Worm (Caenorhabditis elegans) whole organism, late embryonic: ENCODE data around the gene cyp-34A1.
"Not testable (repeated sequence)": the region's sequence is repeated elsewhere in the genome, so short reads cannot be mapped to it uniquely, and the experiment has no call there.

Source experiments
- T23F11.4 ChIP-seq: fragments of 200-800 bp; sonication (Bioruptor generic); optimal IDR thresholded peaks from 2 replicates; lab custom pipeline; 2018; ENCODE audit warnings: mild to moderate bottlenecking, missing genetic modification characterization, missing compliant biosample characterization
- Y22D7AL.16 ChIP-seq: sonication (generic microtip); optimal IDR thresholded peaks from 2 replicates; lab custom pipeline; 2016; ENCODE audit warnings: missing genetic modification characterization, missing compliant biosample characterization
- ahr-1 ChIP-seq: sonication (generic microtip); optimal IDR thresholded peaks from 2 replicates; lab custom pipeline; 2016; ENCODE audit warnings: missing genetic modification characterization, missing compliant biosample characterization
- ceh-14 ChIP-seq: sonication (generic microtip); optimal IDR thresholded peaks from 2 replicates; lab custom pipeline; 2016; ENCODE audit warnings: missing genotype, missing genetic modification characterization, missing compliant biosample characterization
- ceh-19 ChIP-seq: fragments of 200-800 bp; sonication (Bioruptor generic); optimal IDR thresholded peaks from 2 replicates; lab custom pipeline; 2018; ENCODE audit warnings: mild to moderate bottlenecking, missing genetic modification characterization, missing compliant biosample characterization
- ceh-22 ChIP-seq: sonication (generic microtip); optimal IDR thresholded peaks from 2 replicates; lab custom pipeline; 2017; ENCODE audit warnings: missing biosample characterization, missing genetic modification characterization
- ceh-30 ChIP-seq: fragments of 150-350 bp; optimal IDR thresholded peaks from 2 replicates; lab custom pipeline; 2014; ENCODE audit warnings: missing biosample characterization, missing genetic modification characterization
- ceh-31 ChIP-seq: sonication (generic microtip); optimal IDR thresholded peaks from 2 replicates; lab custom pipeline; 2016; ENCODE audit warnings: missing genetic modification characterization, missing compliant biosample characterization
- ceh-34 ChIP-seq: sonication (generic microtip); optimal IDR thresholded peaks from 2 replicates; lab custom pipeline; 2016; ENCODE audit warnings: mild to moderate bottlenecking, missing genetic modification characterization, missing compliant biosample characterization
- ceh-45 ChIP-seq: fragments of 200-800 bp; sonication (Bioruptor generic); IDR thresholded peaks from 2 replicates; pipeline ENCODE4 v1.3.6; 2022; ENCODE audit warnings: missing genetic modification reagents, missing genetic modification characterization, missing compliant biosample characterization
- ceh-48 ChIP-seq: sonication (generic microtip); optimal IDR thresholded peaks from 2 replicates; lab custom pipeline; 2016; ENCODE audit warnings: missing genetic modification characterization, inconsistent platforms, missing compliant biosample characterization
- ceh-6 ChIP-seq: fragments of 200-800 bp; sonication (Bioruptor generic); optimal IDR thresholded peaks from 2 replicates; lab custom pipeline; 2018; ENCODE audit warnings: mild to moderate bottlenecking, missing genetic modification characterization, missing compliant biosample characterization
- che-1 ChIP-seq: sonication (generic microtip); optimal IDR thresholded peaks from 2 replicates; lab custom pipeline; 2016; ENCODE audit warnings: mild to moderate bottlenecking, missing genetic modification characterization, missing compliant biosample characterization
- dve-1 ChIP-seq: sonication (generic microtip); optimal IDR thresholded peaks from 2 replicates; lab custom pipeline; 2017; ENCODE audit warnings: antibody characterized with exemption, mild to moderate bottlenecking, missing genetic modification characterization, missing compliant biosample characterization
- ets-4 ChIP-seq: sonication (generic microtip); optimal IDR thresholded peaks from 2 replicates; lab custom pipeline; 2016; ENCODE audit warnings: missing genetic modification characterization, missing compliant biosample characterization
- fkh-6 ChIP-seq: sonication (generic microtip); optimal IDR thresholded peaks from 2 replicates; lab custom pipeline; 2016; ENCODE audit warnings: missing genetic modification characterization, missing compliant biosample characterization
- hlh-13 ChIP-seq: fragments of 200-800 bp; sonication (Bioruptor generic); optimal IDR thresholded peaks from 2 replicates; lab custom pipeline; 2018; ENCODE audit warnings: mild to moderate bottlenecking, missing genetic modification characterization, missing compliant biosample characterization
- hlh-30 ChIP-seq: sonication (generic microtip); optimal IDR thresholded peaks from 2 replicates; lab custom pipeline; 2017; ENCODE audit warnings: antibody characterized with exemption, missing genetic modification characterization, missing compliant biosample characterization; ENCODE audit not compliant: insufficient read depth
- hlh-6 ChIP-seq: sonication (generic microtip); optimal IDR thresholded peaks from 2 replicates; lab custom pipeline; 2016; ENCODE audit warnings: missing genotype, missing genetic modification characterization, missing compliant biosample characterization
- lim-6 ChIP-seq: sonication (generic microtip); optimal IDR thresholded peaks from 2 replicates; lab custom pipeline; 2016; ENCODE audit warnings: missing genetic modification characterization, missing compliant biosample characterization
- nfya-1 ChIP-seq: sonication (generic microtip); optimal IDR thresholded peaks from 2 replicates; lab custom pipeline; 2017; ENCODE audit warnings: missing genetic modification characterization, mild to moderate bottlenecking, missing compliant biosample characterization, antibody characterized with exemption, moderate library complexity
- odd-2 ChIP-seq: sonication (generic microtip); optimal IDR thresholded peaks from 2 replicates; lab custom pipeline; 2017; ENCODE audit warnings: antibody characterized with exemption, mild to moderate bottlenecking, missing genetic modification characterization, missing compliant biosample characterization
- pax-1 ChIP-seq: fragments of 150-350 bp; optimal IDR thresholded peaks from 2 replicates; lab custom pipeline; 2014; ENCODE audit warnings: missing biosample characterization, missing genetic modification characterization
- pqm-1 ChIP-seq: sonication (generic microtip); optimal IDR thresholded peaks from 2 replicates; lab custom pipeline; 2016; ENCODE audit warnings: missing genetic modification characterization, missing compliant biosample characterization
- ref-2 ChIP-seq: sonication (generic microtip); optimal IDR thresholded peaks from 2 replicates; lab custom pipeline; 2016; ENCODE audit warnings: missing genetic modification characterization, missing compliant biosample characterization
- rnt-1 ChIP-seq: sonication (generic microtip); optimal IDR thresholded peaks from 2 replicates; lab custom pipeline; 2016; ENCODE audit warnings: missing genetic modification characterization, missing compliant biosample characterization
- sdc-2 ChIP-seq: sonication (generic microtip); optimal IDR thresholded peaks from 2 replicates; lab custom pipeline; 2016; ENCODE audit warnings: missing genotype, missing genetic modification characterization, missing compliant biosample characterization
- sox-2 ChIP-seq: fragments of 200-800 bp; sonication (Bioruptor generic); IDR thresholded peaks from 2 replicates; pipeline ENCODE4 v1.3.6; 2022; ENCODE audit warnings: missing genetic modification reagents, missing genetic modification characterization, missing compliant biosample characterization
- syd-9 ChIP-seq: sonication (generic microtip); optimal IDR thresholded peaks from 2 replicates; lab custom pipeline; 2016; ENCODE audit warnings: mild to moderate bottlenecking, missing genetic modification characterization, moderate library complexity, missing compliant biosample characterization
- tbx-2 ChIP-seq: sonication (generic microtip); optimal IDR thresholded peaks from 2 replicates; lab custom pipeline; 2016; ENCODE audit warnings: missing genetic modification characterization, missing compliant biosample characterization
- tbx-7 ChIP-seq: sonication (generic microtip); optimal IDR thresholded peaks from 2 replicates; lab custom pipeline; 2016; ENCODE audit warnings: missing genotype, missing genetic modification characterization, missing compliant biosample characterization
- ttx-3 ChIP-seq: sonication (generic microtip); optimal IDR thresholded peaks from 2 replicates; lab custom pipeline; 2016; ENCODE audit warnings: missing genetic modification reagents, missing genetic modification characterization, missing compliant biosample characterization
- unc-3 ChIP-seq, 2 experiments: fragments of 200-800 bp in 1 of 2; sonication (Bioruptor generic) in 1 of 2; sonication (generic microtip) in 1 of 2; conservative IDR thresholded peaks in 1 of 2; optimal IDR thresholded peaks in 1 of 2; 2 replicates each; pipeline versions ENCODE4 v1.3.6 to Lab custom; 2016 to 2022; ENCODE audit warnings: missing compliant biosample characterization in 2 of 2, missing genetic modification characterization in 2 of 2, missing genetic modification reagents in 1 of 2
- unc-55 ChIP-seq: sonication (generic microtip); optimal IDR thresholded peaks from 2 replicates; lab custom pipeline; 2017; ENCODE audit warnings: missing biosample characterization, missing genetic modification reagents, missing genetic modification characterization
- unc-86 ChIP-seq: sonication (generic microtip); optimal IDR thresholded peaks from 2 replicates; lab custom pipeline; 2016; ENCODE audit warnings: missing genetic modification characterization, missing compliant biosample characterization

Gene cyp-34A1

ce11 chrV:15267405-15267804, 20.4 kb downstream of the cyp-34A1 start, which contains the start of gene T10H4.13:
Gene T10H4.13, minus strand, starts transcription at chrV:15267505.
- TF ChIP-seq Y22D7AL.16 (tag; lab: Kevin White, UChicago) (no peak), sox-2 (GFP tag; lab: Robert Waterston, UW) (no peak), ahr-1 (tag; lab: Kevin White, UChicago) (no peak), che-1 (tag; lab: Kevin White, UChicago) (no peak), sdc-2 (tag; lab: Kevin White, UChicago) (no peak), ceh-22 (tag; lab: Kevin White, UChicago) (no peak), rnt-1 (tag; lab: Kevin White, UChicago) (no peak), pqm-1 (no peak), tbx-2 (tag; lab: Kevin White, UChicago) (no peak), ceh-31 (tag; lab: Kevin White, UChicago) (no peak)
- TF ChIP-seq, all 69 proteins: peak for 0

DNA sequence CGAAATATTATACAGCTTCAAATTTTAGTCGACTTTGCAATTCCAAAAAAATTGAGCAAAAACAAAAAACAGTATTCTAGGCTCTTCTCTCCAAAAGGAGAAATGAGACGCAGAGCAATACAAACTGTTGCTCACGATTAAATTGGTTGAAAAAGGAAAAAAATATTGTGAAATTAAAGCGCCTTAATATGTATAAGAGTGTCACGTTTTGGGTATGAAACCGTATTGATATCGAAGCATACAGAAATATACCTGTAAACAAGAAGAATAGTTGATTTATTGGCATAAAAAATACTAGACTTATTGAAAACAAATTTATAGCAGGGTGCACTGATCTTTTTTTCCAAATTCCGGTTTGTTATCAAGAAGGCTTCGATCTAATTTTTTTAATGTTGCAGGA, 21.9 kb downstream of the cyp-34A1 start, which contains the start of gene M01B2.13:
M01B2.13 (minus strand) TSS at position 101 of the 400 bp plus-strand sequence.
- no peak for TF ChIP-seq nfya-1 (tag; lab: Kevin White, UChicago)
- no peak for TF ChIP-seq ref-2 (tag; lab: Kevin White, UChicago)
- no peak for TF ChIP-seq ceh-6 (GFP tag; lab: Kevin White, UChicago)
- TF ChIP-seq fkh-6 (tag; lab: Kevin White, UChicago): no peak
- no peak for TF ChIP-seq sox-2 (GFP tag; lab: Robert Waterston, UW)
- no peak for TF ChIP-seq ceh-19
- TF ChIP-seq che-1 (tag; lab: Kevin White, UChicago): no peak
- no peak for TF ChIP-seq hlh-30 (tag; lab: Kevin White, UChicago)
- TF ChIP-seq unc-86: no peak
- no peak for TF ChIP-seq ceh-45 (GFP tag; lab: Robert Waterston, UW)
- TF ChIP-seq hlh-13 (GFP tag; lab: Kevin White, UChicago): no peak
- TF ChIP-seq pax-1 (tag; lab: Kevin White, UChicago): no peak

DNA sequence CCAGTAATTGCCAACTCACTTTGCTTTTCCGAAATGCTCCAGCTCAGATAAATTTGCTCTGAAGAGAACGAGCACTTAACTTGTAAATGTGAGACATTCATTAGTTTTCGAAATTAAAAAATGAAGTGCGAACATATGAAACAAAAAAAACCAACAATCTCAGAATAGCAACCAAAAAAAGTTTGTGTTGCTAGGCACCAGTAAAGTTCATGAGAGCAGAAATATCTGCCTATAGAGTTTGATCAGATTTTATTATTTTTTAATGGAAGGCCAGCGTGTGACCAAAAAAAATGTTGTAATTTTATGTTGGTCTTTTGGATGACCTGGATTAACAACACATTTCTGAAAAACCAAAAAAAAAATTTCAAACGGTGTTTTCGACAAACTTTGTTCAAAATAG, 23.6 kb downstream of the cyp-34A1 start, which contains the start of gene M01B2.12:
M01B2.12 (minus strand) TSS at position 101 of the 400 bp plus-strand sequence.
- no peak for TF ChIP-seq unc-3 (GFP tag; conservative IDR thresholded peaks at IDR 0.05; lab: Robert Waterston, UW)
- TF ChIP-seq unc-3 (tag; optimal IDR thresholded peaks at IDR 0.05; lab: Kevin White, UChicago): no peak
- TF ChIP-seq lim-6 (tag; lab: Kevin White, UChicago): no peak

ce11 chrV:15262336-15262735, 25.4 kb downstream of the cyp-34A1 start, which contains the start of gene M01B2.10:
Gene M01B2.10, minus strand, starts transcription at chrV:15262436.
- not testable (repeated sequence) for TF ChIP-seq sdc-2, ets-4, tbx-2 (tag; lab: Kevin White, UChicago)

ce11 chrV:15259904-15260303, 27.9 kb downstream of the cyp-34A1 start, which contains the start of gene M01B2.8:
Gene M01B2.8, plus strand, starts transcription at chrV:15260204.
- TF ChIP-seq sdc-2 (tag; lab: Kevin White, UChicago): no peak
- no peak for TF ChIP-seq syd-9
- no peak for TF ChIP-seq fkh-6 (tag; lab: Kevin White, UChicago)
- no peak for TF ChIP-seq dve-1
- TF ChIP-seq hlh-30 (tag; lab: Kevin White, UChicago): no peak
- no peak for TF ChIP-seq ceh-30 (tag; lab: Kevin White, UChicago)
- TF ChIP-seq ceh-48 (tag; lab: Kevin White, UChicago): no peak

DNA sequence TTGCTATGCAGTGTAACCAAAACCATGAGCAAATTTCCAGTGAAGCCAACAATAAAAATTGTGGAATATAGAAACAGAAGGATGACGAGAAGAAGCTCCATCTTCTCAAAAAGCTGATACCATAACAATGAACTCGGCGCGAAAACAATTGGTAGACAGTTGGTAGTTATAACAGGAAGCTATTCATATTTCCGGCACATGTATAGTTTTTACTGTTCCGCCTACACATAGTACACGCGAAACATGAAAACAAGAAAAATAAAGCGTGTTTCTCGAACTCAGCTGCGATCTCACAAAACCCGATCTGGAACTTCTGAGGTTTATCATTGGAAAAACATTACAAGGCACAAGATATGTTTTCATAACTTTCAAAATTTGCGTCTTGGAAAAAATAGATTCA, 28.7 kb downstream of the cyp-34A1 start, which contains the start of gene srsx-37:
srsx-37 (minus strand) TSS at position 101 of the 400 bp plus-strand sequence.
- TF ChIP-seq ref-2 (tag; lab: Kevin White, UChicago): no peak
- TF ChIP-seq nfya-1 (tag; lab: Kevin White, UChicago): no peak
- no peak for TF ChIP-seq unc-3 (GFP tag; conservative IDR thresholded peaks at IDR 0.05; lab: Robert Waterston, UW)
- TF ChIP-seq unc-3 (tag; optimal IDR thresholded peaks at IDR 0.05; lab: Kevin White, UChicago): no peak
- no peak for TF ChIP-seq ceh-34
- no peak for TF ChIP-seq ttx-3 (tag; lab: Kevin White, UChicago)
- TF ChIP-seq fkh-6 (tag; lab: Kevin White, UChicago): no peak
- TF ChIP-seq syd-9: no peak
- TF ChIP-seq ahr-1 (tag; lab: Kevin White, UChicago): no peak
- TF ChIP-seq tbx-7 (tag; lab: Kevin White, UChicago): no peak
- no peak for TF ChIP-seq ceh-22 (tag; lab: Kevin White, UChicago)
- TF ChIP-seq odd-2 (tag; lab: Kevin White, UChicago): no peak
- no peak for TF ChIP-seq T23F11.4 (GFP tag; lab: Kevin White, UChicago)
- no peak for TF ChIP-seq hlh-6 (tag; lab: Kevin White, UChicago)
- TF ChIP-seq hlh-30 (tag; lab: Kevin White, UChicago): no peak
- TF ChIP-seq unc-55 (GFP tag; lab: Kevin White, UChicago): no peak
- TF ChIP-seq ceh-14 (tag; lab: Kevin White, UChicago): no peak
